Worm (Caenorhabditis elegans) whole organism, L3 larva: ENCODE results near the gene ppt-1.
A peak's percentile ranks its signal among the peaks of the same experiment; 100 is the strongest.

Experiments
- R02D3.7 ChIP-seq: fragments of 150-350 bp; optimal IDR thresholded peaks from 2 replicates; lab custom pipeline; 2014; ENCODE audit warnings: missing biosample characterization, missing genetic modification characterization
- ZK546.5 ChIP-seq: sonication (generic microtip); optimal IDR thresholded peaks from 2 replicates; lab custom pipeline; 2017; ENCODE audit warnings: missing biosample characterization, missing genetic modification characterization
- ama-1 ChIP-seq: fragments of 150-350 bp; optimal IDR thresholded peaks from 2 replicates; lab custom pipeline; 2018
- ceh-16 ChIP-seq: sonication (generic microtip); optimal IDR thresholded peaks from 2 replicates; lab custom pipeline; 2017; ENCODE audit warnings: missing biosample characterization, missing genetic modification characterization
- ceh-28 ChIP-seq: fragments of 150-350 bp; optimal IDR thresholded peaks from 2 replicates; lab custom pipeline; 2014; ENCODE audit warnings: missing biosample characterization, missing genetic modification reagents, missing genetic modification characterization
- ceh-9 ChIP-seq: sonication (generic microtip); optimal IDR thresholded peaks from 2 replicates; lab custom pipeline; 2018; ENCODE audit warnings: missing biosample characterization, missing genetic modification characterization
- egl-27 ChIP-seq: sonication (generic microtip); optimal IDR thresholded peaks from 4 replicates; lab custom pipeline; 2017; ENCODE audit warnings: missing biosample characterization, missing genetic modification reagents, missing genetic modification characterization
- elt-2 ChIP-seq: sonication (generic microtip); optimal IDR thresholded peaks from 2 replicates; lab custom pipeline; 2016; ENCODE audit warnings: missing genetic modification reagents, mild to moderate bottlenecking, missing genetic modification characterization, missing compliant biosample characterization
- eor-1 ChIP-seq, 2 experiments: fragments of 150-350 bp; optimal IDR thresholded peaks; 2 replicates each; lab custom pipeline; 2014 to 2018; ENCODE audit warnings: missing biosample characterization in 2 of 2, missing genetic modification characterization in 2 of 2
- fkh-10 ChIP-seq: sonication (generic microtip); optimal IDR thresholded peaks from 2 replicates; lab custom pipeline; 2017; ENCODE audit warnings: missing biosample characterization, missing genetic modification reagents, missing genetic modification characterization
- fkh-2 ChIP-seq: fragments of 150-350 bp; optimal IDR thresholded peaks from 2 replicates; lab custom pipeline; 2014; ENCODE audit warnings: missing biosample characterization, missing genetic modification reagents, missing genetic modification characterization
- fos-1 ChIP-seq: fragments of 150-350 bp; optimal IDR thresholded peaks from 2 replicates; lab custom pipeline; 2014; ENCODE audit warnings: missing biosample characterization, missing genetic modification characterization
- hmg-11 ChIP-seq: sonication (generic microtip); optimal IDR thresholded peaks from 2 replicates; lab custom pipeline; 2016; ENCODE audit warnings: missing genetic modification characterization, missing compliant biosample characterization
- jun-1 ChIP-seq: fragments of 150-350 bp; optimal IDR thresholded peaks from 2 replicates; lab custom pipeline; 2014; ENCODE audit warnings: missing biosample characterization, missing genetic modification reagents, missing genetic modification characterization
- lin-15B ChIP-seq: fragments of 150-350 bp; optimal IDR thresholded peaks from 2 replicates; lab custom pipeline; 2014; ENCODE audit warnings: missing biosample characterization, missing genetic modification characterization
- mdl-1 ChIP-seq: fragments of 150-350 bp; optimal IDR thresholded peaks from 2 replicates; lab custom pipeline; 2014; ENCODE audit warnings: missing biosample characterization, missing genetic modification characterization
- mml-1 ChIP-seq: fragments of 150-350 bp; sonication (generic microtip); optimal IDR thresholded peaks from 3 replicates; lab custom pipeline; 2014; ENCODE audit warnings: missing biosample characterization, missing genetic modification characterization
- nhr-12 ChIP-seq: fragments of 150-350 bp; optimal IDR thresholded peaks from 2 replicates; lab custom pipeline; 2014; ENCODE audit warnings: missing biosample characterization, missing genetic modification characterization
- nhr-23 ChIP-seq: fragments of 150-350 bp; optimal IDR thresholded peaks from 2 replicates; lab custom pipeline; 2014; ENCODE audit warnings: missing biosample characterization, missing genetic modification reagents, missing genetic modification characterization
- nhr-237 ChIP-seq: fragments of 150-350 bp; optimal IDR thresholded peaks from 2 replicates; lab custom pipeline; 2014; ENCODE audit warnings: missing biosample characterization, missing genetic modification characterization
- nhr-25 ChIP-seq: sonication (generic microtip); optimal IDR thresholded peaks from 2 replicates; lab custom pipeline; 2017; ENCODE audit warnings: missing biosample characterization, missing genetic modification characterization
- nhr-28 ChIP-seq: fragments of 150-350 bp; optimal IDR thresholded peaks from 2 replicates; lab custom pipeline; 2014; ENCODE audit warnings: missing biosample characterization, missing genetic modification characterization
- nhr-43 ChIP-seq: sonication (generic microtip); optimal IDR thresholded peaks from 2 replicates; lab custom pipeline; 2016; ENCODE audit warnings: mild to moderate bottlenecking, missing genetic modification characterization, missing compliant biosample characterization; ENCODE audit not compliant: poor library complexity, severe bottlenecking
- nhr-67 ChIP-seq: fragments of 150-350 bp; optimal IDR thresholded peaks from 2 replicates; lab custom pipeline; 2014; ENCODE audit warnings: missing biosample characterization, missing genetic modification characterization
- nhr-76 ChIP-seq: fragments of 150-350 bp; sonication (generic microtip); optimal IDR thresholded peaks from 5 replicates; lab custom pipeline; 2014; ENCODE audit warnings: missing biosample characterization, missing genetic modification characterization
- nhr-77 ChIP-seq: fragments of 150-350 bp; optimal IDR thresholded peaks from 2 replicates; lab custom pipeline; 2014; ENCODE audit warnings: missing biosample characterization, missing genetic modification characterization
- pha-4 ChIP-seq: fragments of 150-350 bp; optimal IDR thresholded peaks from 2 replicates; lab custom pipeline; 2014; ENCODE audit warnings: missing biosample characterization, missing genetic modification reagents, missing genetic modification characterization
- pqm-1 ChIP-seq: fragments of 150-350 bp; optimal IDR thresholded peaks from 2 replicates; lab custom pipeline; 2017; ENCODE audit warnings: missing biosample characterization, missing genetic modification characterization, inconsistent platforms
- sea-2 ChIP-seq: fragments of 150-350 bp; sonication (generic microtip); optimal IDR thresholded peaks from 4 replicates; lab custom pipeline; 2014; ENCODE audit warnings: missing biosample characterization, missing genetic modification reagents, missing genetic modification characterization
- snpc-4 ChIP-seq: fragments of 150-350 bp; optimal IDR thresholded peaks from 2 replicates; lab custom pipeline; 2014; ENCODE audit warnings: missing biosample characterization, missing genetic modification characterization
- zag-1 ChIP-seq: fragments of 150-350 bp; optimal IDR thresholded peaks from 2 replicates; lab custom pipeline; 2014; ENCODE audit warnings: missing biosample characterization, missing genetic modification characterization
- ztf-11 ChIP-seq: fragments of 150-350 bp; optimal IDR thresholded peaks from 2 replicates; lab custom pipeline; 2014; ENCODE audit warnings: missing biosample characterization, missing genetic modification characterization
- ztf-4 ChIP-seq: fragments of 150-350 bp; optimal IDR thresholded peaks from 2 replicates; lab custom pipeline; 2014; ENCODE audit warnings: missing biosample characterization, missing genetic modification characterization

The ppt-1 gene

DNA sequence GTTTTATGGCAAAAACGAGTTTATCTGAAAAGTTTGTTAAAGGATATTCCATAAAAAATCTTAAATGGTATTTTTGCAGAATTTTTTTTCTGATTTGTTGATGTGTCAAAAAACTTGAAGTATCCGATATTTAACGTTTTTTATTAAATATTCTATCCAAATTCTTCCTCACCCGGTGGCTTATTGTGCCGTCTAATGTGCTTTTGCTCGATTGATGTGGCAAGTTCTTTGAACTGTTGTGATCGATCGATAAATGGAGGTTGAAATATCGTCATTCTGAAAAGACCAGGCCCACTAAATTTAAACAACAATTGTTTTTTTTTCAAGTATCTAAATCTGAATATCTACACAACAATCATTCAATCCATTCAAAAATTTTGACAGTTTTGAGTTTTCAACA, 29.0 kb upstream of the ppt-1 start, which contains the start of gene syx-18:
TSS of gene syx-18 (minus strand) at position 276 of the 400 bp plus-strand sequence.
- TF ChIP-seq snpc-4 (no peak), ama-1 (peak; percentile 62)
- TF ChIP-seq, all 47 proteins: peak for 1

DNA sequence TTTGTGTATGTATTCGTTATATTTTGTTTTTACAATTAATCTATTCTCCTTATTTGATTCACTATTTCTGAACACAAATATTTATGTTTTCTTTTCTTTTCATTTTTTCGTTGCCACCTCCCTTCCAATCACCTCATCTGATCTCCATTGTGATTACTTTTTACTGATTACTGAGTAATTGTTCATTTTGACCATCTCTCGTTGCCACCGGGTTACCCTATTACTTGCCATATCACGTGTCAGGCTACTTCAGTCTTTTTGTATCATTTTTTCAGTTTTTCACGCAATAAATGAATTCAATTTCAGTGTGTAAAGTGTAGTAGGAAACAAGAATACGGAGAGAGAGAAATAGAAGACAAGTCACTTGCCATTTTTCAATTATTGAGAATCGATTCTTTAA, 25.9 kb upstream of the ppt-1 start, which contains the start of gene T10H9.8:
TSS of gene T10H9.8 (plus strand) at position 301 of the 400 bp plus-strand sequence.
- TF ChIP-seq nhr-67 (tag; lab: Kevin White, UChicago) (no peak), ceh-28 (no peak), pqm-1 (tag; lab: Kevin White, UChicago) (no peak)

DNA sequence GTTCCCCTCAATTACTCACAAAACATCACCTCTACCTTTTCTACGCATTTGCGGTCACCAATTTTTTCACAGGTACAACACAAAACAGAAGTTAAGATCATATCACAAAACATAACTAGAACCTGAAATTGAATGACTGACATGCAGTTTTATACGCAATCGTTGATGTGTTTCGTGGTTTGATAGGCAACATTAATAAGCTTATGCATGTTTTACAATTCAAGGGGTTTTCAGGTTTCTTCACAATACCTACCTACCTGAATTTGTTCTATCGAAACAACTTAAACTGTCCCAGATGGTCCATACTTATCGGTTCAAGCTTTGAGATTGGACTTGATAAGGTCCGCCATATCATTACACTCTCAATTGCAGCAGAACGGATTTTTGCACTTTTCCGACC, 24.4 kb upstream of the ppt-1 start:
- no peak for TF ChIP-seq nhr-28 (tag; lab: Kevin White, UChicago)
- TF ChIP-seq snpc-4, result no peak
- no peak for TF ChIP-seq egl-27 (tag; lab: Kevin White, UChicago)
- no peak for TF ChIP-seq ceh-16
- no peak for TF ChIP-seq fkh-10 (GFP tag; lab: Kevin White, UChicago)
- no peak for TF ChIP-seq ZK546.5 (tag; lab: Kevin White, UChicago)
- TF ChIP-seq ceh-28, result no peak
- TF ChIP-seq nhr-77 (tag; lab: Kevin White, UChicago), result no peak
- TF ChIP-seq elt-2 (tag; lab: Kevin White, UChicago), result no peak
- no peak for TF ChIP-seq pqm-1 (tag; lab: Kevin White, UChicago)
- TF ChIP-seq ztf-11 (tag; lab: Kevin White, UChicago), result no peak
- TF ChIP-seq zag-1 (tag; lab: Kevin White, UChicago), result no peak
- TF ChIP-seq nhr-237 (tag; lab: Kevin White, UChicago), result no peak

ce11 chrV:6649317-6649716, 23.2 kb upstream of the ppt-1 start, which contains the start of gene T10H9.1:
Gene T10H9.1, plus strand, starts transcription at chrV:6649617.
- TF ChIP-seq ceh-28, result no peak
- no peak for TF ChIP-seq hmg-11 (tag; lab: Kevin White, UChicago)
- no peak for TF ChIP-seq pqm-1 (tag; lab: Kevin White, UChicago)
- no peak for TF ChIP-seq nhr-28 (tag; lab: Kevin White, UChicago)
- no peak for TF ChIP-seq egl-27 (tag; lab: Kevin White, UChicago)
- TF ChIP-seq, all 47 proteins: peak for 0

DNA sequence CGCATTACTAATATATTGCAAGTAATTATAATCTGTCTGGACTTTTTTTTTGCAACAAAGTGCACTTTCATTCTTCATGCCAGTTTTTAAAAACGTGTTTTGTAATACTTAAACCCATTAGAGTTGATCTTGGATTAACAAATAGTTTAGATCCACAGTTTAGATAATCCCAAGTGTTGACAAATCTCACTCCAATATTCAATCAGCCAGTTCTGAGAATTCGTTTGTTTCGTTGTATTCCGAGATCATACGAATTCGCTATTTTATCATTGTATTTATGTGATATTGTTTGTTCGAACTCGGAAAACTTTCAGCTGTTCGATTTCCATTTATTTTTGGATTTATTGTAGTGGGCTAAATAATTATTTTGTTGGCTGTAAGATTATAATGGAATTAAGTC, 19.7 kb upstream of the ppt-1 start:
- no peak for TF ChIP-seq mdl-1 (tag; lab: Kevin White, UChicago)
- TF ChIP-seq lin-15B (tag; lab: Kevin White, UChicago), result no peak
- TF ChIP-seq jun-1 (tag; lab: Kevin White, UChicago), result no peak
- TF ChIP-seq mml-1, result no peak
- TF ChIP-seq sea-2 (GFP tag; lab: Kevin White, UChicago), result no peak
- no peak for TF ChIP-seq R02D3.7 (tag; lab: Kevin White, UChicago)
- no peak for TF ChIP-seq pha-4 (tag; lab: Kevin White, UChicago)
- no peak for TF ChIP-seq eor-1 (tag; optimal IDR thresholded peaks at IDR 0.05; lab: Kevin White, UChicago)
- TF ChIP-seq fkh-2 (tag; lab: Kevin White, UChicago), result no peak
- TF ChIP-seq nhr-25 (tag; lab: Kevin White, UChicago), result no peak
- TF ChIP-seq nhr-67 (tag; lab: Kevin White, UChicago), result no peak
- no peak for TF ChIP-seq ceh-28
- no peak for TF ChIP-seq nhr-77 (tag; lab: Kevin White, UChicago)
- no peak for TF ChIP-seq nhr-43 (tag; lab: Kevin White, UChicago)
- TF ChIP-seq ztf-4, result no peak
- no peak for TF ChIP-seq nhr-23 (tag; lab: Kevin White, UChicago)
- TF ChIP-seq nhr-76 (tag; lab: Kevin White, UChicago), result no peak
- TF ChIP-seq fos-1, result no peak
- no peak for TF ChIP-seq nhr-12

ce11 chrV:6632925-6633324, 6.8 kb upstream of the ppt-1 start, which contains the start of gene scd-2:
Gene scd-2, plus strand, starts transcription at chrV:6633225.
- TF ChIP-seq fos-1, result no peak
- no peak for TF ChIP-seq ceh-9 (tag; lab: Kevin White, UChicago)
- TF ChIP-seq snpc-4, result no peak
- TF ChIP-seq zag-1 (tag; lab: Kevin White, UChicago), result no peak
- no peak for TF ChIP-seq nhr-237 (tag; lab: Kevin White, UChicago)
- no peak for TF ChIP-seq pha-4 (tag; lab: Kevin White, UChicago)
- TF ChIP-seq ztf-4, result no peak
- no peak for TF ChIP-seq nhr-77 (tag; lab: Kevin White, UChicago)
